Worm (Caenorhabditis elegans): ENCODE results near the gene F31E3.12.

ce11 chrIII:6969781-6970342 lies 672 bp downstream of the F31E3.12 start:
- TF ChIP-seq lin-15B (tag; optimal IDR thresholded peaks at IDR 0.05), result no peak
- TF ChIP-seq nhr-12 (tag; optimal IDR thresholded peaks at IDR 0.05), result no peak
- TF ChIP-seq fos-1 (tag; optimal IDR thresholded peaks at IDR 0.05), result no peak
- TF ChIP-seq pha-4 (tag; optimal IDR thresholded peaks at IDR 0.05), result no peak
- no peak for TF ChIP-seq ZK546.5 (tag; optimal IDR thresholded peaks at IDR 0.05)
- no peak for TF ChIP-seq egl-27 (tag; optimal IDR thresholded peaks at IDR 0.05)
- TF ChIP-seq elt-3 (tag; optimal IDR thresholded peaks at IDR 0.05), result no peak
- TF ChIP-seq ceh-82 (tag; optimal IDR thresholded peaks at IDR 0.05), result no peak
- TF ChIP-seq nhr-76 (tag; optimal IDR thresholded peaks at IDR 0.05), result no peak
- no peak for TF ChIP-seq nhr-23 (tag; optimal IDR thresholded peaks at IDR 0.05)
